Worm (Caenorhabditis elegans) whole organism, midembryonic: ENCODE results near the gene col-114.

ENCODE experiments used
- T22C8.4 ChIP-seq: fragments of 200-800 bp; sonication (Bioruptor generic); IDR thresholded peaks from 2 replicates; pipeline ENCODE4 v1.3.6; 2022; ENCODE audit warnings: missing genetic modification characterization, missing compliant biosample characterization
- cog-1 ChIP-seq: sonication (generic microtip); optimal IDR thresholded peaks from 2 replicates; lab custom pipeline; 2016; ENCODE audit warnings: missing genetic modification characterization, missing compliant biosample characterization
- flt-1 ChIP-seq: fragments of 200-800 bp; sonication (Bioruptor generic); IDR thresholded peaks from 2 replicates; pipeline ENCODE4 v1.3.6; 2022; ENCODE audit warnings: missing genetic modification characterization, missing compliant biosample characterization
- klf-2 ChIP-seq: fragments of 200-800 bp; sonication (Bioruptor generic); conservative IDR thresholded peaks from 2 replicates; pipeline ENCODE4 v1.3.6; 2022; ENCODE audit warnings: missing genetic modification reagents, missing genetic modification characterization, missing compliant biosample characterization
- med-1 ChIP-seq: sonication (generic microtip); optimal IDR thresholded peaks from 2 replicates; lab custom pipeline; 2017; ENCODE audit warnings: missing genetic modification characterization, mild to moderate bottlenecking, missing compliant biosample characterization, antibody characterized with exemption, missing genetic modification reagents; ENCODE audit not compliant: insufficient read depth
- ref-1 ChIP-seq: fragments of 200-800 bp; sonication (Bioruptor generic); conservative IDR thresholded peaks from 2 replicates; pipeline ENCODE4 v1.3.6; 2022; ENCODE audit warnings: missing genetic modification reagents, missing genetic modification characterization, missing compliant biosample characterization
- ztf-23 ChIP-seq: fragments of 200-800 bp; sonication (Bioruptor generic); IDR thresholded peaks from 2 replicates; pipeline ENCODE4 v1.3.6; 2022; ENCODE audit warnings: missing genetic modification reagents, missing genetic modification characterization, missing compliant biosample characterization
- ztf-29 ChIP-seq: fragments of 200-800 bp; sonication (Bioruptor generic); IDR thresholded peaks from 2 replicates; pipeline ENCODE4 v1.3.6; 2022; ENCODE audit warnings: missing genetic modification reagents, missing genetic modification characterization, missing compliant biosample characterization

ce11 chrIV:7230935-7231334 is 15.5 kb downstream of the col-114 start, which contains the start of gene D2024.4:
- TF ChIP-seq flt-1 (GFP tag; lab: Robert Waterston, UW) (no peak), med-1 (no peak), T22C8.4 (GFP tag; lab: Robert Waterston, UW) (no peak), ztf-29 (GFP tag; lab: Robert Waterston, UW) (no peak), ref-1 (no peak), cog-1 (no peak), klf-2 (no peak), ztf-23 (GFP tag; lab: Robert Waterston, UW) (no peak)
